Fruit fly (Drosophila melanogaster): ENCODE data around the gene CG43317.

CG43317 gene

dm6 chr3R:15846234-15846633 is 12.0 kb upstream of the CG43317 start, which contains the start of gene CG4546:
TSS of gene CG4546 (plus strand) at chr3R:15846534.
- TF ChIP-seq Ets21C (GFP tag; optimal IDR thresholded peaks at IDR 0.05) (no peak), Sox14 (GFP tag; optimal IDR thresholded peaks at IDR 0.05) (no peak), ss (GFP tag; optimal IDR thresholded peaks at IDR 0.05) (no peak)

dm6 chr3R:15839294-15839693 is 5.1 kb upstream of the CG43317 start, which contains the start of gene Pbp45:
TSS of gene Pbp45 (minus strand) at chr3R:15839515.
- TF ChIP-seq Eip75B (GFP tag; optimal IDR thresholded peaks at IDR 0.05) (no peak), esn (GFP tag; optimal IDR thresholded peaks at IDR 0.05) (no peak), acj6 (GFP tag; optimal IDR thresholded peaks at IDR 0.05) (no peak), cyc (GFP tag; optimal IDR thresholded peaks at IDR 0.05) (no peak), CG8119 (GFP tag; IDR thresholded peaks at IDR 0.05) (no peak), achi (GFP tag; optimal IDR thresholded peaks at IDR 0.05) (no peak), CG16779 (tag; optimal IDR thresholded peaks at IDR 0.05) (no peak), OdsH (GFP tag; optimal IDR thresholded peaks at IDR 0.05) (no peak), CG6163 (GFP tag; IDR thresholded peaks at IDR 0.05) (no peak), CG10669 (GFP tag; optimal IDR thresholded peaks at IDR 0.05) (no peak), CG7368 (GFP tag; optimal IDR thresholded peaks at IDR 0.05) (no peak), lz (GFP tag; optimal IDR thresholded peaks at IDR 0.05) (no peak), Blimp-1 (GFP tag; optimal IDR thresholded peaks at IDR 0.05) (no peak), CG3919 (GFP tag; optimal IDR thresholded peaks at IDR 0.05) (no peak), Hr38 (GFP tag; optimal IDR thresholded peaks at IDR 0.05) (no peak), Ets96B (tag; optimal IDR thresholded peaks at IDR 0.05) (no peak), CG3032 (tag; optimal IDR thresholded peaks at IDR 0.05) (no peak), CG11902 (GFP tag; optimal IDR thresholded peaks at IDR 0.05) (no peak)

DNA sequence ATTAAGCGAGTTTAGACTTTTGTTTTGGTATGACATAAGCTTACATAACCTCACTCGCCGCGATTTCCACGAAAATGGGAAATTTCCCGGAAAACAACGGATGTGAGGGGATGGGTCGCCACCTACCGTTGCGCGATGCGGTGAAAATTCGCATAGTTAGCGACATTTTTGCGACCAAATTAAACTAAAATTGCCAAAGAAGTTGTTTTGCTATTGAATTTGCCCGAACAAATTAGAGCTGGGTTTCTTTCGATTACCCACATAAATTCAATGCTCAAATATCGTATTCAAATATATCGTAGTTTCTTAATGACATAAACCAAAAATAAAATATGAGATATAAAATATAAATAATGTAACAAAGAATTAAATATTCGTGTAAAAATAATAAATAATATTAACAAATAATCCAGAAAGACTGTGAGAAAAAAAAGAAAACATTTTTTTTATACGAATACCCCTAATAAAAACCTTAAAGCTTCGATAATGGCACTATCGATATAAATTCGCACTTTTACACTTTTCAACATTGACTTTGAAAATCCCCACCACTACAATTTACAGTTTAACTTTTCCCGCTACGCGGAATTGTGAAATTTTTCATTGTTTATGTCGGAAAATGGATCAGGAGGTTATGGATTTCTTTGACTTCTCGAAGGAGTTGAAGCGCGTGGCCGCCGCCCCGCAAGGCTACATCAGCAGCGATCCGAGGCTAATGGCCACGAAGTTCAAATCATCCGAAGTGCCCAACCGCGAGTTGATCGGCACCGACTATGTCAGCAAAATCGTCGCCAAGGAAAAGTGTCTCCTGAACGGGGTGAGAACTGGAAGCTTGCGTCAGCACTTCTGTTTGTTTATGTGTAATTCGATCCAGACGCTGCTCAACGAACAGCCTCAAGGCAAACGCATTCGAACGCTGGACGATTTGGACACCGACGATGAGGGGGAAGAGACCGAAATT is 2.9 kb upstream of the CG43317 start, which contains the start of the genes ND-23 and spn-E:
Gene ND-23 (minus strand): TSS at position 254 of the 961 bp plus-strand sequence.
Gene spn-E (plus strand): TSS at position 556 of the 961 bp plus-strand sequence.
- TF ChIP-seq CG6792 (GFP tag; optimal IDR thresholded peaks at IDR 0.05) (peak; percentile 22), CG6163 (GFP tag; IDR thresholded peaks at IDR 0.05) (0 out of 3 replicates have a peak, but pooled peaks have one; percentile 37), Hr39 (GFP tag; optimal IDR thresholded peaks at IDR 0.05) (no peak), CG6808 (GFP tag; optimal IDR thresholded peaks at IDR 0.05) (no peak), CG7368 (GFP tag; optimal IDR thresholded peaks at IDR 0.05) (no peak), vri (GFP tag; optimal IDR thresholded peaks at IDR 0.05) (peak; percentile 66), CG11902 (GFP tag; optimal IDR thresholded peaks at IDR 0.05) (peak; percentile 5), Smox (GFP tag; optimal IDR thresholded peaks at IDR 0.05) (no peak), CG31627 (GFP tag; optimal IDR thresholded peaks at IDR 0.05) (no peak), lz (GFP tag; optimal IDR thresholded peaks at IDR 0.05) (peak; percentile 6), OdsH (GFP tag; optimal IDR thresholded peaks at IDR 0.05) (peak; percentile 29), CG34406 (GFP tag; optimal IDR thresholded peaks at IDR 0.05) (peak; percentile 19), fd85E (GFP tag; optimal IDR thresholded peaks at IDR 0.05) (no peak), esn (GFP tag; optimal IDR thresholded peaks at IDR 0.05) (peak; percentile 25), CG1621 (tag; optimal IDR thresholded peaks at IDR 0.05) (no peak), eg (GFP tag; IDR thresholded peaks at IDR 0.05) (0 out of 3 replicates have a peak, but pooled peaks have one; percentile 29), Hr38 (GFP tag; optimal IDR thresholded peaks at IDR 0.05) (no peak), CG32006 (GFP tag; optimal IDR thresholded peaks at IDR 0.05) (no peak), CG10631 (GFP tag; optimal IDR thresholded peaks at IDR 0.05) (peak; percentile 66), topi (GFP tag; optimal IDR thresholded peaks at IDR 0.05) (no peak), acj6 (GFP tag; optimal IDR thresholded peaks at IDR 0.05) (peak; percentile 35), salr (GFP tag; optimal IDR thresholded peaks at IDR 0.05) (peak in 1 of 2 experiments; percentile 24), Ets21C (GFP tag; optimal IDR thresholded peaks at IDR 0.05) (no peak), Eip78C (GFP tag) (peak; percentile 68), CG6854 (GFP tag; optimal IDR thresholded peaks at IDR 0.05) (no peak), Gug (GFP tag; IDR thresholded peaks at IDR 0.05) (0 out of 2 replicates have a peak, but pooled peaks have one; percentile 16), CG8632 (GFP tag; optimal IDR thresholded peaks at IDR 0.05) (no peak), svp (GFP tag) (no peak), CG3032 (tag; optimal IDR thresholded peaks at IDR 0.05) (peak; percentile 69)

All from whole organism, prepupa.